Fruit fly (Drosophila melanogaster) whole organism, embryonic: ENCODE results near the gene CG9837.
A peak's percentile ranks its signal among the peaks of the same experiment; 100 is the strongest.

ENCODE experiments used
- Abd-B ChIP-seq: fragments of 200-800 bp; sonication (Bioruptor generic); optimal IDR thresholded peaks from 2 replicates; lab custom pipeline; 2018; ENCODE audit warnings: missing biosample characterization, mild to moderate bottlenecking, missing genetic modification characterization, moderate library complexity
- Adf1 ChIP-seq: fragments of 200-800 bp; sonication (Bioruptor generic); IDR thresholded peaks from 2 replicates; pipeline ENCODE4 v1.3.6; 2022; ENCODE audit warnings: missing biosample characterization, missing genetic modification characterization
- Asciz ChIP-seq: fragments of 200-800 bp; sonication (Bioruptor generic); optimal IDR thresholded peaks from 2 replicates; lab custom pipeline; 2017; ENCODE audit warnings: missing biosample characterization, mild to moderate bottlenecking, missing genetic modification characterization, missing genetic modification reagents
- CG10267 ChIP-seq: fragments of 200-800 bp; sonication (Bioruptor generic); optimal IDR thresholded peaks from 2 replicates; lab custom pipeline; 2018; ENCODE audit warnings: missing biosample characterization, mild to moderate bottlenecking, missing genetic modification characterization, moderate library complexity
- CG10654 ChIP-seq: fragments of 200-800 bp; sonication (Bioruptor generic); optimal IDR thresholded peaks from 2 replicates; lab custom pipeline; 2016; ENCODE audit warnings: missing biosample characterization, missing genetic modification characterization
- CG11085 ChIP-seq: fragments of 200-800 bp; sonication (Bioruptor generic); IDR thresholded peaks from 2 replicates; pipeline ENCODE4 v1.3.6; 2022; ENCODE audit warnings: missing biosample characterization, missing genetic modification characterization
- CG11695 ChIP-seq: fragments of 200-800 bp; sonication (Bioruptor generic); IDR thresholded peaks from 3 replicates; pipeline ENCODE4 v1.3.6; 2022; ENCODE audit warnings: missing biosample characterization, missing genetic modification characterization
- CG11696 ChIP-seq: fragments of 200-800 bp; sonication (Bioruptor generic); IDR thresholded peaks from 2 replicates; pipeline ENCODE4 v1.3.6; 2022; ENCODE audit warnings: missing biosample characterization, missing genetic modification characterization
- CG12104 ChIP-seq: fragments of 200-800 bp; sonication (Bioruptor generic); optimal IDR thresholded peaks from 3 replicates; lab custom pipeline; 2016; ENCODE audit warnings: missing biosample characterization, missing genetic modification characterization
- CG12744 ChIP-seq: fragments of 200-800 bp; sonication (Bioruptor generic); optimal IDR thresholded peaks from 2 replicates; lab custom pipeline; 2016; ENCODE audit warnings: missing biosample characterization, missing genetic modification characterization
- CG13296 ChIP-seq: fragments of 200-800 bp; sonication (Bioruptor generic); optimal IDR thresholded peaks from 3 replicates; lab custom pipeline; 2018; ENCODE audit warnings: missing biosample characterization, mild to moderate bottlenecking, missing genetic modification characterization
- CG13424 ChIP-seq: fragments of 200-800 bp; sonication (Bioruptor generic); optimal IDR thresholded peaks from 2 replicates; lab custom pipeline; 2019; ENCODE audit warnings: missing biosample characterization, mild to moderate bottlenecking, missing genetic modification characterization, moderate library complexity
- CG15073 ChIP-seq: fragments of 200-800 bp; sonication (Bioruptor generic); optimal IDR thresholded peaks from 2 replicates; lab custom pipeline; 2016; ENCODE audit warnings: missing biosample characterization, missing genetic modification characterization
- CG16779 ChIP-seq: fragments of 200-800 bp; sonication (Bioruptor generic); IDR thresholded peaks from 2 replicates; pipeline ENCODE4 v1.3.6; 2022; ENCODE audit warnings: missing biosample characterization, missing genetic modification characterization
- CG2875 ChIP-seq: fragments of 200-800 bp; sonication (Bioruptor generic); optimal IDR thresholded peaks from 2 replicates; lab custom pipeline; 2017; ENCODE audit warnings: missing biosample characterization, mild to moderate bottlenecking, missing genetic modification characterization, missing genetic modification reagents
- CG2889 ChIP-seq: fragments of 200-800 bp; sonication (Bioruptor generic); IDR thresholded peaks from 3 replicates; pipeline ENCODE4 v1.3.6; 2022; ENCODE audit warnings: missing biosample characterization, missing genetic modification characterization
- CG31224 ChIP-seq: fragments of 200-800 bp; sonication (Bioruptor generic); IDR thresholded peaks from 2 replicates; pipeline ENCODE4 v1.3.6; 2022; ENCODE audit warnings: missing biosample characterization, missing genetic modification characterization
- CG3838 ChIP-seq: fragments of 200-800 bp; sonication (Bioruptor generic); optimal IDR thresholded peaks from 3 replicates; lab custom pipeline; 2016; ENCODE audit warnings: missing biosample characterization, missing genetic modification characterization
- CG4404 ChIP-seq: fragments of 200-800 bp; sonication (Bioruptor generic); IDR thresholded peaks from 2 replicates; pipeline ENCODE4 v1.3.6; 2022; ENCODE audit warnings: missing biosample characterization, missing genetic modification characterization
- Dbx ChIP-seq: fragments of 200-800 bp; sonication (Bioruptor generic); IDR thresholded peaks from 3 replicates; pipeline ENCODE4 v1.3.6; 2022; ENCODE audit warnings: missing biosample characterization, missing genetic modification characterization
- Dfd ChIP-seq, 2 experiments: fragments of >200 bp; optimal IDR thresholded peaks; 2 replicates each; lab custom pipeline; 2017; ENCODE audit warnings: missing biosample characterization in 2 of 2, missing genetic modification characterization in 2 of 2
- ERR ChIP-seq: fragments of 200-800 bp; sonication (Bioruptor generic); optimal IDR thresholded peaks from 2 replicates; lab custom pipeline; 2016; ENCODE audit warnings: missing biosample characterization, missing genetic modification characterization
- Hr3 ChIP-seq: fragments of 200-800 bp; sonication (Bioruptor generic); optimal IDR thresholded peaks from 3 replicates; lab custom pipeline; 2016; ENCODE audit warnings: missing biosample characterization, missing genetic modification characterization
- Hr51 ChIP-seq, 2 experiments: fragments of 200-800 bp; sonication (Bioruptor generic); optimal IDR thresholded peaks; 2 replicates in 1 of 2; 3 replicates in 1 of 2; lab custom pipeline; 2016 to 2018; ENCODE audit warnings: missing biosample characterization in 2 of 2, missing genetic modification characterization in 2 of 2, mild to moderate bottlenecking in 1 of 2, moderate library complexity in 1 of 2
- Kr ChIP-seq: fragments of 200-800 bp; sonication (Bioruptor generic); optimal IDR thresholded peaks from 2 replicates; lab custom pipeline; 2017; ENCODE audit warnings: missing biosample characterization, mild to moderate bottlenecking, missing genetic modification characterization
- Oli ChIP-seq: fragments of 200-800 bp; sonication (Bioruptor generic); optimal IDR thresholded peaks from 2 replicates; lab custom pipeline; 2018; ENCODE audit warnings: missing biosample characterization, mild to moderate bottlenecking, missing genetic modification characterization, moderate library complexity
- Rx ChIP-seq: fragments of 200-800 bp; sonication (Bioruptor generic); IDR thresholded peaks from 2 replicates; pipeline ENCODE4 v1.3.6; 2022; ENCODE audit warnings: missing biosample characterization, missing genetic modification characterization
- TFAM ChIP-seq: fragments of 200-800 bp; sonication (Bioruptor generic); optimal IDR thresholded peaks from 2 replicates; lab custom pipeline; 2017; ENCODE audit warnings: missing biosample characterization, missing genetic modification characterization, inconsistent platforms
- aop ChIP-seq: fragments of 200-800 bp; sonication (Bioruptor generic); IDR thresholded peaks from 2 replicates; pipeline ENCODE4 v1.3.6; 2022; ENCODE audit warnings: missing biosample characterization, missing genetic modification characterization
- ap ChIP-seq: fragments of 200-800 bp; sonication (Bioruptor generic); IDR thresholded peaks from 2 replicates; pipeline ENCODE4 v1.3.6; 2022; ENCODE audit warnings: missing biosample characterization, missing genetic modification characterization
- bbx ChIP-seq: fragments of 200-800 bp; sonication (Bioruptor generic); IDR thresholded peaks from 2 replicates; pipeline ENCODE4 v1.3.6; 2022; ENCODE audit warnings: missing biosample characterization, missing genetic modification characterization; ENCODE audit not compliant: partially characterized antibody
- br ChIP-seq: fragments of >200 bp; optimal IDR thresholded peaks from 2 replicates; lab custom pipeline; 2017
- cad ChIP-seq: fragments of >200 bp; optimal IDR thresholded peaks from 2 replicates; lab custom pipeline; 2017; ENCODE audit warnings: missing biosample characterization, missing genetic modification characterization
- cg ChIP-seq: fragments of 200-800 bp; sonication (Bioruptor generic); optimal IDR thresholded peaks from 3 replicates; lab custom pipeline; 2019; ENCODE audit warnings: missing biosample characterization, mild to moderate bottlenecking, missing genetic modification characterization, moderate library complexity
- crol ChIP-seq: fragments of 200-800 bp; sonication (Bioruptor generic); IDR thresholded peaks from 2 replicates; pipeline ENCODE4 v1.3.6; 2022; ENCODE audit warnings: missing biosample characterization, missing genetic modification characterization
- dysf ChIP-seq: fragments of 200-800 bp; sonication (Bioruptor generic); IDR thresholded peaks from 3 replicates; pipeline ENCODE4 v1.3.6; 2022; ENCODE audit warnings: missing biosample characterization, missing genetic modification characterization
- gt ChIP-seq: fragments of 200-800 bp; sonication (Bioruptor generic); IDR thresholded peaks from 2 replicates; pipeline ENCODE4 v1.3.6; 2022; ENCODE audit warnings: missing biosample characterization, missing genetic modification characterization
- hkb ChIP-seq, 2 experiments: fragments of 200-800 bp in 1 of 2; fragments of >200 bp in 1 of 2; sonication (Bioruptor generic) in 1 of 2; IDR thresholded peaks in 1 of 2; optimal IDR thresholded peaks in 1 of 2; 2 replicates each; pipeline versions ENCODE4 v1.3.6 to Lab custom; 2017 to 2022; ENCODE audit warnings: missing biosample characterization in 1 of 2, missing genetic modification characterization in 1 of 2
- kah ChIP-seq: fragments of 200-800 bp; sonication (Bioruptor generic); optimal IDR thresholded peaks from 2 replicates; lab custom pipeline; 2018; ENCODE audit warnings: missing biosample characterization, mild to moderate bottlenecking, missing genetic modification characterization
- pb ChIP-seq: fragments of 200-800 bp; sonication (Bioruptor generic); optimal IDR thresholded peaks from 3 replicates; lab custom pipeline; 2016; ENCODE audit warnings: missing biosample characterization, missing genetic modification characterization
- peb ChIP-seq: fragments of 200-800 bp; sonication (Bioruptor generic); IDR thresholded peaks from 2 replicates; pipeline ENCODE4 v1.3.6; 2022; ENCODE audit warnings: missing biosample characterization, missing genetic modification characterization
- psq ChIP-seq: fragments of 200-800 bp; sonication (Bioruptor generic); optimal IDR thresholded peaks from 2 replicates; lab custom pipeline; 2017; ENCODE audit warnings: missing biosample characterization, missing genetic modification characterization
- rib ChIP-seq: fragments of 200-800 bp; sonication (Bioruptor generic); IDR thresholded peaks from 2 replicates; pipeline ENCODE4 v1.3.6; 2022; ENCODE audit warnings: missing biosample characterization, missing genetic modification characterization
- tin ChIP-seq: fragments of 200-800 bp; sonication (Bioruptor generic); optimal IDR thresholded peaks from 3 replicates; lab custom pipeline; 2016; ENCODE audit warnings: missing biosample characterization, missing genetic modification characterization
- tll ChIP-seq, 2 experiments: fragments of 200-800 bp in 1 of 2; fragments of >200 bp in 1 of 2; sonication (Bioruptor generic) in 1 of 2; optimal IDR thresholded peaks; 2 replicates each; lab custom pipeline; 2017 to 2019; ENCODE audit warnings: missing biosample characterization in 2 of 2, missing genetic modification characterization in 2 of 2, mild to moderate bottlenecking in 1 of 2, moderate library complexity in 1 of 2
- toy ChIP-seq: fragments of 200-800 bp; sonication (Bioruptor generic); IDR thresholded peaks from 2 replicates; pipeline ENCODE4 v1.3.6; 2022; ENCODE audit warnings: missing biosample characterization, missing genetic modification characterization
- trh ChIP-seq: fragments of 200-800 bp; sonication (Bioruptor generic); optimal IDR thresholded peaks from 2 replicates; lab custom pipeline; 2016; ENCODE audit warnings: missing biosample characterization, missing genetic modification characterization
- vvl ChIP-seq: fragments of 200-800 bp; sonication (Bioruptor generic); IDR thresholded peaks from 2 replicates; pipeline ENCODE4 v1.3.6; 2022; ENCODE audit warnings: missing biosample characterization, missing genetic modification characterization
- wdn ChIP-seq: fragments of 200-800 bp; sonication (Bioruptor generic); IDR thresholded peaks from 2 replicates; pipeline ENCODE4 v1.3.6; 2022; ENCODE audit warnings: missing biosample characterization, missing genetic modification characterization
- wor ChIP-seq: fragments of 200-800 bp; sonication (Bioruptor generic); IDR thresholded peaks from 2 replicates; pipeline ENCODE4 v1.3.6; 2022; ENCODE audit warnings: missing biosample characterization, missing genetic modification characterization
- zen2 ChIP-seq: fragments of 200-800 bp; sonication (Bioruptor generic); IDR thresholded peaks from 3 replicates; pipeline ENCODE4 v1.3.6; 2022; ENCODE audit warnings: missing biosample characterization, missing genetic modification characterization; ENCODE audit not compliant: partially characterized antibody

The CG9837 gene

dm6 chr3R:8846154-8846648 is 32.8 kb upstream of the CG9837 start (continued):
- TF ChIP-seq CG12744 (GFP tag; lab: Kevin White, UChicago) = peak; percentile 17
- no peak for TF ChIP-seq Oli (tag; lab: Kevin White, UChicago)
- TF ChIP-seq dysf (GFP tag; lab: Robert Waterston, UW) = no peak; the same call in 2 of the 3 replicates
- no peak for TF ChIP-seq CG2889
- no peak for TF ChIP-seq TFAM (GFP tag; lab: Kevin White, UChicago)
- no peak for TF ChIP-seq peb (GFP tag; lab: Robert Waterston, UW)
- TF ChIP-seq tin = peak; percentile 9
- TF ChIP-seq CG4404 (GFP tag; lab: Robert Waterston, UW) = no peak
- TF ChIP-seq rib (GFP tag; lab: Robert Waterston, UW) = peak; percentile 50
- TF ChIP-seq CG2875 (GFP tag; lab: Kevin White, UChicago) = peak; percentile 51
- no peak for TF ChIP-seq CG12104 (GFP tag; lab: Kevin White, UChicago)
- peak; percentile 98 for TF ChIP-seq cg (GFP tag; lab: Kevin White, UChicago)
- TF ChIP-seq CG11696 (GFP tag; lab: Robert Waterston, UW) = no peak
- TF ChIP-seq CG10654 (GFP tag; lab: Kevin White, UChicago) = no peak
- peak in 1 of 2 experiments; percentile 37 for TF ChIP-seq tll (GFP tag; optimal IDR thresholded peaks at IDR 0.05; lab: Kevin White, UChicago)
- TF ChIP-seq Abd-B = no peak
- TF ChIP-seq toy (GFP tag; lab: Robert Waterston, UW) = peak; percentile 28; the same call in 1 of the 2 replicates
- TF ChIP-seq Rx (GFP tag; lab: Robert Waterston, UW) = no peak
- no peak for TF ChIP-seq br (lab: Kevin White, UChicago)
- no peak for TF ChIP-seq hkb (optimal IDR thresholded peaks at IDR 0.05; lab: Kevin White, UChicago)
- peak; percentile 81 for TF ChIP-seq hkb (GFP tag; IDR thresholded peaks at IDR 0.05; lab: Robert Waterston, UW)
- no peak for TF ChIP-seq CG11085 (GFP tag; lab: Robert Waterston, UW)
- peak; percentile 63 for TF ChIP-seq Asciz (GFP tag; lab: Kevin White, UChicago)
- no peak for TF ChIP-seq ap
- TF ChIP-seq Dfd (GFP tag; optimal IDR thresholded peaks at IDR 0.05; lab: Kevin White, UChicago) = no peak
- peak; percentile 97 for TF ChIP-seq psq (GFP tag; lab: Kevin White, UChicago)
- TF ChIP-seq bbx = peak; percentile 76
- no peak for TF ChIP-seq wor (GFP tag; lab: Robert Waterston, UW)
- TF ChIP-seq CG15073 (GFP tag; lab: Kevin White, UChicago) = no peak
- no peak for TF ChIP-seq gt (GFP tag; lab: Robert Waterston, UW)
- TF ChIP-seq CG3838 (GFP tag; lab: Kevin White, UChicago) = no peak
- TF ChIP-seq cad (GFP tag; lab: Kevin White, UChicago) = no peak
- TF ChIP-seq pb (GFP tag; lab: Kevin White, UChicago) = no peak
- peak; percentile 67; the same call in 2 of the 3 replicates for TF ChIP-seq CG11695
- peak; percentile 35 for TF ChIP-seq kah (GFP tag; lab: Kevin White, UChicago)
- peak; percentile 23 for TF ChIP-seq CG10267 (tag; lab: Kevin White, UChicago)
- TF ChIP-seq Kr (GFP tag; lab: Kevin White, UChicago) = peak; percentile 42
- peak; percentile 66; the same call in 1 of the 2 replicates for TF ChIP-seq CG16779 (GFP tag; lab: Robert Waterston, UW)
- peak; percentile 66 for TF ChIP-seq Adf1
- peak; percentile 76 for TF ChIP-seq CG13296 (GFP tag; lab: Kevin White, UChicago)
- no peak for TF ChIP-seq ERR (GFP tag; lab: Kevin White, UChicago)
- peak; percentile 35 for TF ChIP-seq CG13424 (tag; lab: Kevin White, UChicago)
- TF ChIP-seq Hr51 (GFP tag; optimal IDR thresholded peaks at IDR 0.05; lab: Kevin White, UChicago) = peak; percentile 23 to 35
- TF ChIP-seq CG31224 (GFP tag; lab: Robert Waterston, UW) = 0 out of 2 replicates have a peak, but pooled peaks have one; percentile 9
- TF ChIP-seq trh (GFP tag; lab: Kevin White, UChicago) = peak; percentile 10
- TF ChIP-seq Hr3 = no peak
- peak; percentile 79; the same call in 2 of the 3 replicates for TF ChIP-seq Dbx (GFP tag; lab: Robert Waterston, UW)
- TF ChIP-seq crol (GFP tag; lab: Robert Waterston, UW) = peak; percentile 32; the same call in 1 of the 2 replicates
- peak; percentile 85 for TF ChIP-seq vvl (GFP tag; lab: Robert Waterston, UW)
- 0 out of 2 replicates have a peak, but pooled peaks have one; percentile 43 for TF ChIP-seq aop (GFP tag; lab: Robert Waterston, UW)
- no peak for TF ChIP-seq wdn (GFP tag; lab: Robert Waterston, UW)
- no peak for TF ChIP-seq zen2 (GFP tag; lab: Robert Waterston, UW)
